Worm (Caenorhabditis elegans): ENCODE data around the gene mcu-1.

DNA sequence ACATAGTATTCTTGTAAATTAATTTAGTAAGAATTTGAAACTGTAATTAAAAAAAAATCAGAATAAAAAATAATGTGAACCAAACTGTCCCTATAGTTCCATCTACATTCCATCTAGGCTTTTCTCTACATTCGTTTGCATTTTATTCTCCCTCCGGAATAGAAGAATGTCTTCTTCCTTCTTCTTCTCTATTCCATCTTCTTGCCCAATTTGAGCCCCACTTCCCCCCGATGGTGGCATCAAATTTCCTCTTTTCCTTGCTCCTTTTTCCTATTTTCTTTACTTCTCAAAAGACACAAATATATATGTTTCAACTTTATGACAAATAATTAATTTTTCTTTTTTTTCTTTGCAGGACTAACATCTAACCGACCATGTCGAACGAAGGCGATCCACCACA is 36.2 kb upstream of the mcu-1 start, which contains the start of gene unc-44:
- no peak for TF ChIP-seq nhr-28 (tag; optimal IDR thresholded peaks at IDR 0.05)
- TF ChIP-seq efl-1 (optimal IDR thresholded peaks at IDR 0.05), result no peak
- TF ChIP-seq efl-1 (GFP tag; optimal IDR thresholded peaks at IDR 0.05 in 1 of 2), result no peak
- no peak for TF ChIP-seq elt-2 (tag; optimal IDR thresholded peaks at IDR 0.05)
- no peak for TF ChIP-seq aha-1 (tag; optimal IDR thresholded peaks at IDR 0.05)
- TF ChIP-seq mdl-1 (tag; optimal IDR thresholded peaks at IDR 0.05), result no peak
